Fruit fly (Drosophila melanogaster) whole organism, prepupa: Measurements from ENCODE around the gene CG17109.

Experiments
- Blimp-1 ChIP-seq: fragments of 200-800 bp; sonication (Bioruptor generic); optimal IDR thresholded peaks from 3 replicates; lab custom pipeline; 2017; ENCODE audit warnings: missing biosample characterization, missing genetic modification characterization, mild to moderate bottlenecking, moderate library complexity, missing genetic modification reagents
- CG10631 ChIP-seq: fragments of 200-800 bp; sonication (Bioruptor generic); optimal IDR thresholded peaks from 2 replicates; lab custom pipeline; 2016; ENCODE audit warnings: missing biosample characterization, missing genetic modification characterization
- CG10669 ChIP-seq: fragments of 200-800 bp; sonication (Bioruptor generic); optimal IDR thresholded peaks from 3 replicates; lab custom pipeline; 2018; ENCODE audit warnings: missing biosample characterization, mild to moderate bottlenecking, missing genetic modification characterization, moderate library complexity
- CG11294 ChIP-seq: fragments of 200-800 bp; sonication (Bioruptor generic); IDR thresholded peaks from 2 replicates; pipeline ENCODE4 v1.3.6; 2022; ENCODE audit warnings: missing biosample characterization, missing genetic modification characterization
- CG11762 ChIP-seq: fragments of 200-800 bp; sonication (Bioruptor generic); optimal IDR thresholded peaks from 3 replicates; lab custom pipeline; 2016; ENCODE audit warnings: missing biosample characterization, missing genetic modification characterization; ENCODE audit not compliant: insufficient read depth
- CG15336 ChIP-seq: fragments of 200-800 bp; sonication (Bioruptor generic); IDR thresholded peaks from 2 replicates; pipeline ENCODE4 v1.3.6; 2022; ENCODE audit warnings: missing biosample characterization, missing genetic modification characterization
- CG1621 ChIP-seq: fragments of 200-800 bp; sonication (Bioruptor generic); optimal IDR thresholded peaks from 3 replicates; lab custom pipeline; 2018; ENCODE audit warnings: missing biosample characterization, mild to moderate bottlenecking, missing genetic modification characterization
- CG16779 ChIP-seq: fragments of 200-800 bp; sonication (Bioruptor generic); optimal IDR thresholded peaks from 3 replicates; lab custom pipeline; 2017; ENCODE audit warnings: missing biosample characterization, mild to moderate bottlenecking, missing genetic modification characterization
- CG3032 ChIP-seq: fragments of 200-800 bp; optimal IDR thresholded peaks from 2 replicates; lab custom pipeline; 2019; ENCODE audit warnings: missing biosample characterization, mild to moderate bottlenecking, missing genetic modification characterization, moderate library complexity
- CG32006 ChIP-seq: fragments of 200-800 bp; sonication (Bioruptor generic); optimal IDR thresholded peaks from 3 replicates; lab custom pipeline; 2017; ENCODE audit warnings: missing biosample characterization, mild to moderate bottlenecking, missing genetic modification characterization
- CG34406 ChIP-seq: fragments of 200-800 bp; sonication (Bioruptor generic); optimal IDR thresholded peaks from 3 replicates; lab custom pipeline; 2016; ENCODE audit warnings: missing biosample characterization, missing genetic modification characterization
- CG3919 ChIP-seq: fragments of 200-800 bp; sonication (Bioruptor generic); optimal IDR thresholded peaks from 3 replicates; lab custom pipeline; 2016; ENCODE audit warnings: missing biosample characterization, missing genetic modification characterization
- CG4318 ChIP-seq: fragments of 200-800 bp; sonication (Bioruptor generic); optimal IDR thresholded peaks from 3 replicates; lab custom pipeline; 2017; ENCODE audit warnings: missing biosample characterization, mild to moderate bottlenecking, missing genetic modification characterization
- CG6792 ChIP-seq: fragments of 200-800 bp; sonication (Bioruptor generic); optimal IDR thresholded peaks from 3 replicates; lab custom pipeline; 2016; ENCODE audit warnings: missing biosample characterization, missing genetic modification characterization
- CG6808 ChIP-seq: fragments of 200-800 bp; sonication (Bioruptor generic); optimal IDR thresholded peaks from 3 replicates; lab custom pipeline; 2017; ENCODE audit warnings: missing biosample characterization, missing genetic modification characterization, mild to moderate bottlenecking, moderate library complexity, missing genetic modification reagents
- CG6854 ChIP-seq: fragments of 200-800 bp; sonication (Bioruptor generic); optimal IDR thresholded peaks from 2 replicates; lab custom pipeline; 2017; ENCODE audit warnings: missing biosample characterization, mild to moderate bottlenecking, missing genetic modification characterization
- CG7368 ChIP-seq: fragments of 200-800 bp; sonication (Bioruptor generic); optimal IDR thresholded peaks from 3 replicates; lab custom pipeline; 2016; ENCODE audit warnings: missing biosample characterization, missing genetic modification characterization
- CG8119 ChIP-seq: fragments of 200-800 bp; sonication (Bioruptor generic); IDR thresholded peaks from 3 replicates; pipeline ENCODE4 v1.3.6; 2022; ENCODE audit warnings: missing biosample characterization, missing genetic modification characterization
- CG8632 ChIP-seq: fragments of 200-800 bp; sonication (Bioruptor generic); optimal IDR thresholded peaks from 3 replicates; lab custom pipeline; 2016; ENCODE audit warnings: missing biosample characterization, missing genetic modification characterization
- Eip78C ChIP-seq: fragments of 200-800 bp; sonication (Bioruptor generic); peaks from one replicate; lab custom pipeline; 2016; ENCODE audit warnings: missing biosample characterization, missing genetic modification characterization
- Ets21C ChIP-seq: fragments of 200-800 bp; sonication (Bioruptor generic); optimal IDR thresholded peaks from 3 replicates; lab custom pipeline; 2016; ENCODE audit warnings: missing biosample characterization, missing genetic modification characterization
- Ets96B ChIP-seq: fragments of 200-800 bp; optimal IDR thresholded peaks from 2 replicates; lab custom pipeline; 2019; ENCODE audit warnings: missing biosample characterization, mild to moderate bottlenecking, missing genetic modification characterization, moderate library complexity
- Gug ChIP-seq: fragments of 200-800 bp; sonication (Bioruptor generic); IDR thresholded peaks from 2 replicates; pipeline ENCODE4 v1.3.6; 2022; ENCODE audit warnings: missing biosample characterization, missing genetic modification characterization
- Hr38 ChIP-seq: sonication (Bioruptor generic); optimal IDR thresholded peaks from 2 replicates; lab custom pipeline; 2016; ENCODE audit warnings: missing biosample characterization, missing genetic modification characterization
- Hr4 ChIP-seq: fragments of 200-800 bp; sonication (Bioruptor generic); optimal IDR thresholded peaks from 3 replicates; lab custom pipeline; 2016; ENCODE audit warnings: missing biosample characterization, missing genetic modification characterization
- Lpt ChIP-seq: fragments of 200-800 bp; sonication (Bioruptor generic); optimal IDR thresholded peaks from 3 replicates; lab custom pipeline; 2016; ENCODE audit warnings: missing biosample characterization, missing genetic modification characterization
- Met ChIP-seq: fragments of 200-800 bp; sonication (Bioruptor generic); optimal IDR thresholded peaks from 3 replicates; lab custom pipeline; 2016; ENCODE audit warnings: missing biosample characterization, missing genetic modification characterization
- Smox ChIP-seq: fragments of 200-800 bp; sonication (Bioruptor generic); optimal IDR thresholded peaks from 3 replicates; lab custom pipeline; 2016; ENCODE audit warnings: missing biosample characterization, missing genetic modification characterization
- Sox14 ChIP-seq: fragments of 200-800 bp; sonication (Bioruptor generic); optimal IDR thresholded peaks from 3 replicates; lab custom pipeline; 2016; ENCODE audit warnings: missing biosample characterization, missing genetic modification characterization
- Sox15 ChIP-seq: fragments of 200-800 bp; sonication (Bioruptor generic); optimal IDR thresholded peaks from 3 replicates; lab custom pipeline; 2016; ENCODE audit warnings: missing biosample characterization, missing genetic modification characterization
- achi ChIP-seq: fragments of 200-800 bp; sonication (Bioruptor generic); optimal IDR thresholded peaks from 3 replicates; lab custom pipeline; 2016; ENCODE audit warnings: missing biosample characterization, missing genetic modification characterization
- cyc ChIP-seq: fragments of 200-800 bp; sonication (Bioruptor generic); optimal IDR thresholded peaks from 3 replicates; lab custom pipeline; 2016; ENCODE audit warnings: missing biosample characterization, missing genetic modification characterization
- dsx ChIP-seq: fragments of 200-800 bp; optimal IDR thresholded peaks from 3 replicates; lab custom pipeline; 2019; ENCODE audit warnings: missing biosample characterization, mild to moderate bottlenecking, missing genetic modification characterization, moderate library complexity; ENCODE audit not compliant: poor library complexity, severe bottlenecking
- eg ChIP-seq: fragments of 200-800 bp; sonication (Bioruptor generic); IDR thresholded peaks from 3 replicates; pipeline ENCODE4 v1.3.6; 2022; ENCODE audit warnings: missing biosample characterization, missing genetic modification characterization
- esn ChIP-seq: fragments of 200-800 bp; sonication (Bioruptor generic); optimal IDR thresholded peaks from 2 replicates; lab custom pipeline; 2016; ENCODE audit warnings: missing biosample characterization, mild to moderate bottlenecking, missing genetic modification characterization, moderate library complexity
- fd59A ChIP-seq: fragments of 200-800 bp; sonication (Bioruptor generic); optimal IDR thresholded peaks from 2 replicates; lab custom pipeline; 2017; ENCODE audit warnings: missing biosample characterization, mild to moderate bottlenecking, missing genetic modification characterization, missing genetic modification reagents
- fkh ChIP-seq: fragments of 200-800 bp; sonication (Bioruptor generic); optimal IDR thresholded peaks from 3 replicates; lab custom pipeline; 2017; ENCODE audit warnings: missing biosample characterization, mild to moderate bottlenecking, missing genetic modification characterization, moderate library complexity
- lz ChIP-seq: fragments of 200-800 bp; sonication (Bioruptor generic); optimal IDR thresholded peaks from 3 replicates; lab custom pipeline; 2016; ENCODE audit warnings: missing biosample characterization, missing genetic modification characterization
- net ChIP-seq: fragments of 200-800 bp; sonication (Bioruptor generic); optimal IDR thresholded peaks from 3 replicates; lab custom pipeline; 2016; ENCODE audit warnings: missing biosample characterization, missing genetic modification characterization
- salr ChIP-seq, 2 experiments: fragments of 200-800 bp; sonication (Bioruptor generic); optimal IDR thresholded peaks; 3 replicates each; lab custom pipeline; 2016 to 2018; ENCODE audit warnings: missing biosample characterization in 2 of 2, missing genetic modification characterization in 2 of 2, mild to moderate bottlenecking in 1 of 2
- ss ChIP-seq, 2 experiments: fragments of 200-800 bp; sonication (Bioruptor generic); optimal IDR thresholded peaks; 2 replicates in 1 of 2; 3 replicates in 1 of 2; lab custom pipeline; 2017 to 2018; ENCODE audit warnings: mild to moderate bottlenecking in 2 of 2, missing biosample characterization in 2 of 2, missing genetic modification characterization in 2 of 2, moderate library complexity in 1 of 2
- topi ChIP-seq: fragments of 200-800 bp; sonication (Bioruptor generic); optimal IDR thresholded peaks from 3 replicates; lab custom pipeline; 2016; ENCODE audit warnings: missing biosample characterization, missing genetic modification characterization
- vri ChIP-seq: fragments of 200-800 bp; sonication (Bioruptor generic); optimal IDR thresholded peaks from 3 replicates; lab custom pipeline; 2016; ENCODE audit warnings: missing biosample characterization, mild to moderate bottlenecking, missing genetic modification characterization

CG17109 gene

dm6 chr3R:23048690-23049118 is 46.8 kb upstream of the CG17109 start (continued):
- TF ChIP-seq Met (GFP tag; lab: Kevin White, UChicago) (peak; percentile 91), Ets96B (tag; lab: Kevin White, UChicago) (peak; percentile 83), CG34406 (GFP tag; lab: Kevin White, UChicago) (peak; percentile 91), topi (GFP tag; lab: Kevin White, UChicago) (peak; percentile 89), Hr38 (GFP tag; lab: Kevin White, UChicago) (no peak), ss (GFP tag; optimal IDR thresholded peaks at IDR 0.05; lab: Kevin White, UChicago) (peak; percentile 62 to 71), Lpt (GFP tag; lab: Kevin White, UChicago) (peak; percentile 78), fd59A (GFP tag; lab: Kevin White, UChicago) (peak; percentile 73), Smox (GFP tag; lab: Kevin White, UChicago) (peak; percentile 85), esn (GFP tag; lab: Kevin White, UChicago) (peak; percentile 94), CG8632 (GFP tag; lab: Kevin White, UChicago) (peak; percentile 85), salr (GFP tag; optimal IDR thresholded peaks at IDR 0.05; lab: Kevin White, UChicago) (peak; percentile 22 to 92), CG16779 (tag; lab: Kevin White, UChicago) (peak; percentile 36), CG11762 (peak; percentile 79), CG11294 (peak; percentile 60), CG6808 (GFP tag; lab: Kevin White, UChicago) (peak; percentile 83), cyc (GFP tag; lab: Kevin White, UChicago) (peak; percentile 83), lz (GFP tag; lab: Kevin White, UChicago) (peak; percentile 88), Sox14 (GFP tag; lab: Kevin White, UChicago) (peak; percentile 87), vri (GFP tag; lab: Kevin White, UChicago) (peak; percentile 63), Eip78C (GFP tag; lab: Kevin White, UChicago) (peak; percentile 98), CG10631 (peak; percentile 87), CG15336 (GFP tag; lab: Robert Waterston, UW) (peak; percentile 91)

dm6 chr3R:23051639-23052125 is 43.8 kb upstream of the CG17109 start, which contains the start of gene Gr94a:
Gene Gr94a (plus strand): TSS chr3R:23051689.
- TF ChIP-seq CG34406 (GFP tag; lab: Kevin White, UChicago) (no peak), CG10631 (no peak), CG4318 (GFP tag; lab: Kevin White, UChicago) (no peak), Ets21C (GFP tag; lab: Kevin White, UChicago) (no peak), CG3032 (no peak), CG3919 (no peak), topi (GFP tag; lab: Kevin White, UChicago) (no peak), CG15336 (GFP tag; lab: Robert Waterston, UW) (no peak), eg (no peak)
- TF ChIP-seq, all 60 proteins: peak for 0

dm6 chr3R:23053135-23053730 is 42.3 kb upstream of the CG17109 start:
- TF ChIP-seq Smox (GFP tag; lab: Kevin White, UChicago) (no peak), CG6792 (no peak), fkh (GFP tag; lab: Kevin White, UChicago) (no peak), CG7368 (no peak), CG3919 (no peak), Gug (no peak)
- TF ChIP-seq, all 60 proteins: peak for 0

dm6 chr3R:23053936-23054335 is 41.6 kb upstream of the CG17109 start, which contains the start of gene p53:
Gene p53 (minus strand): TSS chr3R:23054082.
- TF ChIP-seq CG3919 (peak; percentile 69), CG10669 (no peak), Ets96B (tag; lab: Kevin White, UChicago) (no peak), CG34406 (GFP tag; lab: Kevin White, UChicago) (peak; percentile 46), CG15336 (GFP tag; lab: Robert Waterston, UW) (no peak), achi (peak; percentile 96), Eip78C (GFP tag; lab: Kevin White, UChicago) (no peak), fd59A (GFP tag; lab: Kevin White, UChicago) (peak; percentile 20), net (GFP tag; lab: Kevin White, UChicago) (peak; percentile 37), eg (peak; percentile 49; the same call in 1 of the 3 replicates), CG10631 (no peak), CG32006 (GFP tag; lab: Kevin White, UChicago) (no peak), Hr38 (GFP tag; lab: Kevin White, UChicago) (no peak), CG1621 (tag; lab: Kevin White, UChicago) (peak; percentile 50), Sox15 (GFP tag; lab: Kevin White, UChicago) (peak; percentile 5), Sox14 (GFP tag; lab: Kevin White, UChicago) (peak; percentile 33), CG6808 (GFP tag; lab: Kevin White, UChicago) (peak; percentile 100), dsx (GFP tag; lab: Kevin White, UChicago) (no peak), Blimp-1 (GFP tag; lab: Kevin White, UChicago) (peak; percentile 18), Hr4 (no peak), CG8119 (GFP tag; lab: Robert Waterston, UW) (no peak), CG6854 (GFP tag; lab: Kevin White, UChicago) (peak; percentile 67), CG3032 (peak; percentile 36)
